Worm (Caenorhabditis elegans) whole organism, L2 larva: Measurements from ENCODE around the gene M6.11.

Experiments
- fos-1 ChIP-seq: fragments of 150-350 bp; optimal IDR thresholded peaks from 2 replicates; lab custom pipeline; 2014; ENCODE audit warnings: missing biosample characterization, missing genetic modification characterization
- lin-11 ChIP-seq: fragments of 150-350 bp; sonication (generic microtip); optimal IDR thresholded peaks from 2 replicates; lab custom pipeline; 2014; ENCODE audit warnings: missing biosample characterization, missing genetic modification characterization, inconsistent platforms, mixed read lengths
- nhr-12 ChIP-seq: fragments of 150-350 bp; optimal IDR thresholded peaks from 2 replicates; lab custom pipeline; 2014; ENCODE audit warnings: missing biosample characterization, missing genetic modification characterization
- snpc-4 ChIP-seq: fragments of 150-350 bp; optimal IDR thresholded peaks from 2 replicates; lab custom pipeline; 2014; ENCODE audit warnings: missing biosample characterization, missing genetic modification characterization
- ztf-4 ChIP-seq: fragments of 150-350 bp; optimal IDR thresholded peaks from 2 replicates; lab custom pipeline; 2014; ENCODE audit warnings: missing biosample characterization, missing genetic modification characterization

ce11 chrX:655884-656283 is 14.5 kb upstream of the M6.11 start, which contains the start of gene lpr-7:
- TF ChIP-seq lin-11 (tag; lab: Kevin White, UChicago) (no peak), fos-1 (tag; lab: Kevin White, UChicago) (no peak), ztf-4 (tag; lab: Kevin White, UChicago) (no peak), snpc-4 (tag; lab: Kevin White, UChicago) (no peak), nhr-12 (tag; lab: Kevin White, UChicago) (no peak)
